Worm (Caenorhabditis elegans) whole organism, L4/young adult: ENCODE results near the gene dhc-3.

Experiments used
- W03F9.2 ChIP-seq: fragments of 150-350 bp; optimal IDR thresholded peaks from 2 replicates; lab custom pipeline; 2014; ENCODE audit warnings: missing biosample characterization, missing genetic modification characterization
- dao-5 ChIP-seq: sonication (generic microtip); optimal IDR thresholded peaks from 2 replicates; lab custom pipeline; 2016; ENCODE audit warnings: missing genotype, missing genetic modification characterization, moderate library complexity, missing compliant biosample characterization

ce11 chrV:13193488-13194042, 54.8 kb downstream of the dhc-3 start, which contains the start of gene sun-1:
- TF ChIP-seq W03F9.2 (no peak), dao-5 (no peak)
